Worm (Caenorhabditis elegans): ENCODE data around the gene drl-1.
A peak's percentile ranks its signal among the peaks of the same experiment; 100 is the strongest.

Gene drl-1

ce11 chrIV:373963-374362 lies 49.1 kb downstream of the drl-1 start:
- TF ChIP-seq fkh-3 (tag; optimal IDR thresholded peaks at IDR 0.05) (no peak), hmg-20 (GFP tag; IDR thresholded peaks at IDR 0.05) (no peak), ccch-3 (GFP tag; optimal IDR thresholded peaks at IDR 0.05) (no peak), repo-1 (tag; optimal IDR thresholded peaks at IDR 0.05) (no peak), snpc-1.3 (tag; optimal IDR thresholded peaks at IDR 0.05; ENCODE audit: insufficient read depth) (no peak), tbp1 (GFP tag; optimal IDR thresholded peaks at IDR 0.05) (no peak), rpc-1 (optimal IDR thresholded peaks at IDR 0.05) (no peak), rpc-1 (tag; optimal IDR thresholded peaks at IDR 0.05) (no peak), nhr-80 (tag; optimal IDR thresholded peaks at IDR 0.05) (no peak), C06A6.2 (GFP tag; conservative IDR thresholded peaks at IDR 0.05) (no peak), ama-1 (optimal IDR thresholded peaks at IDR 0.05) (no peak), ama-1 (GFP tag; optimal IDR thresholded peaks at IDR 0.05) (no peak)

DNA sequence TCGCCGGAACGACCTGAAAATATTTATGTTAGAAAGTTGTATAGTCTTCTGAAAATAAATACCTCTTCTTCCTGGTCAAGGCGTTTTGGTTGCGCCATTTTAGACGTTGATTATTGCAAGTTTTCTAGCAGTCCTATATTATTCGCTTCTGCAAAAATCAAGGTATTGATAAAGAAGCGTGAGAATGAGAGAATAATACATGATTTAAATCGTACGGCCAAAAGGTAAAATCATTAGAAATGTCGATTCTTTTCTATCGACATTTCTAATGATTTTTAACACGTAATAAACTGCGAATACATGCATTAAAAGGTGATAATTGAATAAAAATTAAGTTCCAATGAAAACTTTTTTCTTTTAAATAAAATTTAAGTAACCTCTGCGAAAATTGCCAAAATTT lies 51.1 kb downstream of the drl-1 start, which contains the start of gene fln-1:
fln-1 (minus strand) TSS at position 101 of the 400 bp plus-strand sequence.
- TF ChIP-seq repo-1 (tag; optimal IDR thresholded peaks at IDR 0.05), result no peak
- no peak for TF ChIP-seq nfyb-1 (GFP tag; IDR thresholded peaks at IDR 0.05)
- TF ChIP-seq D2030.7 (GFP tag; IDR thresholded peaks at IDR 0.05), result no peak
- TF ChIP-seq atf-7 (tag; optimal IDR thresholded peaks at IDR 0.05), result no peak
- no peak for TF ChIP-seq F22D6.2 (tag; optimal IDR thresholded peaks at IDR 0.05)
- no peak for TF ChIP-seq die-1 (tag; optimal IDR thresholded peaks at IDR 0.05)
- TF ChIP-seq F55B11.4 (tag; optimal IDR thresholded peaks at IDR 0.05; ENCODE audit: borderline replicate concordance, insufficient read depth), result no peak
- TF ChIP-seq K11D2.4 (GFP tag; IDR thresholded peaks at IDR 0.05), result no peak
- no peak for TF ChIP-seq ztf-3 (GFP tag; optimal IDR thresholded peaks at IDR 0.05)

DNA sequence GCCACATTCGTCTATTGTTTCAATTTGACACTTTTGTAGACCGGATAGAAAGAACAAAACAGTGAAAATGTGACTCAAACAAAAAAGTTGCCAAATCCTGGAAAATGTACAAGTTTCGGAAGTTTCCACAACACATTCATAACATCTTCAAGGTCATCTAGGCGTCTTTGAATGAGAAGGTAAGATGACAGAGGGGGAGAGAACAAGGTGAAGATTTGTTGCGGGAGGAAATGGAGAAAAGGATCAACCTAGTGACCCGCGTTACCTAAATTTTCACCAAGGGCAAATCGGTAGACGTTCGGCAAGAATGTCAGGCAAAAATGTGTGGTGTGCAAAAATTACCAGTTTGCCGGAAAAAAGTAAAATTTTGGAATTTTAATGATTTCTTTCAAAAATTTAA lies 52.9 kb downstream of the drl-1 start:
- TF ChIP-seq efl-1 (GFP tag; optimal IDR thresholded peaks at IDR 0.05), result no peak
- TF ChIP-seq tbp1 (GFP tag; optimal IDR thresholded peaks at IDR 0.05), result no peak
- TF ChIP-seq ama-1 (optimal IDR thresholded peaks at IDR 0.05), result no peak
- no peak for TF ChIP-seq ama-1 (GFP tag; optimal IDR thresholded peaks at IDR 0.05)
- TF ChIP-seq zim-3 (tag; optimal IDR thresholded peaks at IDR 0.05), result no peak
- TF ChIP-seq atf-7 (tag; optimal IDR thresholded peaks at IDR 0.05), result no peak
- no peak for TF ChIP-seq let-607 (tag; optimal IDR thresholded peaks at IDR 0.05)
- no peak for TF ChIP-seq mxl-1 (tag; optimal IDR thresholded peaks at IDR 0.05)
- no peak for TF ChIP-seq F57C9.4 (tag; optimal IDR thresholded peaks at IDR 0.05)
- TF ChIP-seq T07F8.4 (tag; optimal IDR thresholded peaks at IDR 0.05), result no peak
- TF ChIP-seq chd-7 (tag; optimal IDR thresholded peaks at IDR 0.05), result no peak
- TF ChIP-seq Y53G8AR.9 (GFP tag; conservative IDR thresholded peaks at IDR 0.05), result no peak
- no peak for TF ChIP-seq pha-4 (tag; optimal IDR thresholded peaks at IDR 0.05)
- no peak for TF ChIP-seq F22D6.2 (tag; optimal IDR thresholded peaks at IDR 0.05)
- no peak for TF ChIP-seq lsy-27 (tag; optimal IDR thresholded peaks at IDR 0.05; ENCODE audit: borderline replicate concordance, insufficient read depth)

DNA sequence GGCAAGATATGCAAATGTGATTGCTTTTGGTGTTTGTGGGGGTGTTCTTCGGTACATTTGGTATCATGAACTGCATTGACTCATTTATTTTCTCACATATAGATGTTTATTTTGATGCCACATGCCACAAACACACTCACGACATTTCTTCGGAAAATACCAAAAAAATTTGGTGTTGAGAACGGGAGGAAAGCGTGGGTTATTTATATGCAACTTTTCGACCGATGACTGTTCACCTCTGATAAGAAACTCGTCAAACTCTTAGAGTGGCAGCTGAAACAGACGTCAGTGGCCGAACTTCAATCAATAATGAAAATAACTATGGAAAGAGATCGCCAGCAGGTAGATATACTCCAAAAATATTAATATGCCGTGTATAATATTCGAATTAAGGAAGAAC lies 53.5 kb downstream of the drl-1 start:
- TF ChIP-seq nhr-80 (tag; optimal IDR thresholded peaks at IDR 0.05) (peak; percentile 63), F37B4.10 (GFP tag; IDR thresholded peaks at IDR 0.05) (no peak)

- no peak for TF ChIP-seq attf-5 (GFP tag; optimal IDR thresholded peaks at IDR 0.05)
- no peak for TF ChIP-seq mes-4 (tag; optimal IDR thresholded peaks at IDR 0.05)
Observed at ce11 chrIV:378838-379237, 54.0 kb downstream of the drl-1 start.

Data from whole organism, young adult.